Worm (Caenorhabditis elegans): ENCODE measurements around the gene srw-139.

DNA sequence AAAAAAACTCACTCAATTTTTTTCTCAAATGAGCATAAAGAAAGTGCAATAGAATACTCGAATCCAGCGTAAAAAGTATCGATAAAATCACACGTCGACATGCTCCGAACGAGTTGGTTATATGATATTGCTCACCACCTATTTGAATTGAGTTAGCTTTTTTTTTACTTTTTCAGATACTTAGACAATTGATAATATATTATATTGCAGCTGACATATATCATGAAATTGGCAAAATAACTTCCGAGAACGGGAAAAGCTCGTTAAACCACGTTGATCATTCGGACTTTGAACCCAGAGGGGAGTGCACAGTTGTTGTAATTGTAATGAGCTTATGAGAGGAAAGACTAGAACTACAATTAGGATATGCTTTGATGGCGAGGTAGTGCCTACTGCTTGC, 25.3 kb upstream of the srw-139 start, which contains the start of gene srw-136:
- TF ChIP-seq nhr-11 (tag; optimal IDR thresholded peaks at IDR 0.05) (no peak), ZK546.5 (tag; optimal IDR thresholded peaks at IDR 0.05) (no peak), ztf-11 (tag; optimal IDR thresholded peaks at IDR 0.05) (no peak), nhr-237 (tag; optimal IDR thresholded peaks at IDR 0.05) (no peak), nhr-12 (tag; optimal IDR thresholded peaks at IDR 0.05) (no peak), fos-1 (tag; optimal IDR thresholded peaks at IDR 0.05) (no peak), lsy-2 (tag; optimal IDR thresholded peaks at IDR 0.05) (no peak), nhr-10 (tag; optimal IDR thresholded peaks at IDR 0.05) (no peak)
